Worm (Caenorhabditis elegans): ENCODE data around the gene clec-50.

DNA sequence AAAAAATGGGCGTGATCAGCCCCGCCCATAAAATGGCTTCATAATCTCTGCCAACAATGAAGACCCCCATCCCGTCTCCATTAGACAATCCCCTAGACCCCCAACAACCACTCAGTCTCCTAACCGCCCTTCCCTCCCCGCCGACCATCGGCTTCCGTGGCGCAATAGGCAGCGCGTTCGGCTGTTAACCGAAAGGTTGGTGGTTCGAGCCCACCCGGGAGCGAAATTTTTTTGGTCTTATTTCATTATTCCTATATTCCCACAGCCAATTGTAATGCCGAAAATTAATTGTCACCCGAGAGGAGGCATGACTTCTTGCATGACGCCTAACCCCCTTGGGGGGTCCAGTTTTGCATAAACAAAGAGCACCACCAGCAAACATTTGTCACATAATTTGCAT, 32.3 kb downstream of the clec-50 start:
- TF ChIP-seq Y67H2A.10 (GFP tag; conservative IDR thresholded peaks at IDR 0.05) (no peak), F49E8.2 (tag; optimal IDR thresholded peaks at IDR 0.05; ENCODE audit: insufficient read depth) (no peak), snpc-1.1 (tag; optimal IDR thresholded peaks at IDR 0.05; ENCODE audit: insufficient read depth) (no peak), attf-5 (GFP tag; optimal IDR thresholded peaks at IDR 0.05) (no peak)

Measured in whole organism, young adult.